Fruit fly (Drosophila melanogaster) whole organism, embryonic: Measurements from ENCODE around the gene CG43051.

Source experiments
- Abd-B ChIP-seq: fragments of 200-800 bp; sonication (Bioruptor generic); optimal IDR thresholded peaks from 2 replicates; lab custom pipeline; 2018; ENCODE audit warnings: missing biosample characterization, mild to moderate bottlenecking, missing genetic modification characterization, moderate library complexity
- Atf-2 ChIP-seq: fragments of 200-800 bp; sonication (Bioruptor generic); optimal IDR thresholded peaks from 2 replicates; lab custom pipeline; 2016; ENCODE audit warnings: missing biosample characterization, missing genetic modification characterization
- B-H1 ChIP-seq: fragments of 200-800 bp; sonication (Bioruptor generic); IDR thresholded peaks from 3 replicates; pipeline ENCODE4 v1.3.6; 2022; ENCODE audit warnings: missing biosample characterization, missing genetic modification characterization
- C15 ChIP-seq: fragments of 200-800 bp; sonication (Bioruptor generic); IDR thresholded peaks from 3 replicates; pipeline ENCODE4 v1.3.6; 2022; ENCODE audit warnings: missing biosample characterization, missing genetic modification characterization
- CG10209 ChIP-seq: fragments of 200-800 bp; sonication (Bioruptor generic); optimal IDR thresholded peaks from 3 replicates; lab custom pipeline; 2017; ENCODE audit warnings: missing biosample characterization, mild to moderate bottlenecking, missing genetic modification characterization, missing genetic modification reagents
- CG10366 ChIP-seq: fragments of 200-800 bp; sonication (Bioruptor generic); IDR thresholded peaks from 2 replicates; pipeline ENCODE4 v1.3.6; 2022; ENCODE audit warnings: missing biosample characterization, missing genetic modification characterization
- CG1233 ChIP-seq: fragments of 200-800 bp; sonication (Bioruptor generic); optimal IDR thresholded peaks from 4 replicates; lab custom pipeline; 2018; ENCODE audit warnings: missing biosample characterization, mild to moderate bottlenecking, missing genetic modification characterization
- CG13123 ChIP-seq: fragments of 200-800 bp; sonication (Bioruptor generic); optimal IDR thresholded peaks from 2 replicates; lab custom pipeline; 2016; ENCODE audit warnings: missing biosample characterization, missing genetic modification characterization
- CG13287 ChIP-seq: fragments of 200-800 bp; sonication (Bioruptor generic); IDR thresholded peaks from 2 replicates; pipeline ENCODE4 v1.3.6; 2022; ENCODE audit warnings: missing biosample characterization, missing genetic modification characterization; ENCODE audit not compliant: partially characterized antibody
- CG13894 ChIP-seq: fragments of 200-800 bp; sonication (Bioruptor generic); optimal IDR thresholded peaks from 3 replicates; lab custom pipeline; 2018; ENCODE audit warnings: missing biosample characterization, mild to moderate bottlenecking, missing genetic modification characterization, moderate library complexity
- CG14667 ChIP-seq: fragments of 200-800 bp; sonication (Bioruptor generic); IDR thresholded peaks from 2 replicates; pipeline ENCODE4 v1.3.6; 2022; ENCODE audit warnings: missing biosample characterization, missing genetic modification characterization
- CG14710 ChIP-seq: fragments of 200-800 bp; sonication (Bioruptor generic); optimal IDR thresholded peaks from 3 replicates; lab custom pipeline; 2019; ENCODE audit warnings: missing biosample characterization, mild to moderate bottlenecking, missing genetic modification characterization, moderate library complexity
- CG15073 ChIP-seq: fragments of 200-800 bp; sonication (Bioruptor generic); optimal IDR thresholded peaks from 2 replicates; lab custom pipeline; 2016; ENCODE audit warnings: missing biosample characterization, missing genetic modification characterization
- CG1529 ChIP-seq: fragments of 200-800 bp; sonication (Bioruptor generic); optimal IDR thresholded peaks from 3 replicates; lab custom pipeline; 2018; ENCODE audit warnings: missing biosample characterization, missing genetic modification characterization
- CG31441 ChIP-seq: fragments of 200-800 bp; sonication (Bioruptor generic); IDR thresholded peaks from 2 replicates; pipeline ENCODE4 v1.3.6; 2022; ENCODE audit warnings: missing biosample characterization, missing genetic modification characterization
- CG32767 ChIP-seq: fragments of 200-800 bp; sonication (Bioruptor generic); IDR thresholded peaks from 2 replicates; pipeline ENCODE4 v1.3.6; 2022; ENCODE audit warnings: missing biosample characterization, missing genetic modification characterization
- CG4282 ChIP-seq: fragments of 200-800 bp; sonication (Bioruptor generic); optimal IDR thresholded peaks from 2 replicates; lab custom pipeline; 2016; ENCODE audit warnings: missing biosample characterization, missing genetic modification characterization
- CG4820 ChIP-seq: fragments of 200-800 bp; sonication (Bioruptor generic); optimal IDR thresholded peaks from 3 replicates; lab custom pipeline; 2016; ENCODE audit warnings: missing biosample characterization, missing genetic modification characterization
- CG5245 ChIP-seq: fragments of 200-800 bp; sonication (Bioruptor generic); optimal IDR thresholded peaks from 3 replicates; lab custom pipeline; 2016; ENCODE audit warnings: missing biosample characterization, missing genetic modification characterization
- CG6854 ChIP-seq: fragments of 200-800 bp; sonication (Bioruptor generic); optimal IDR thresholded peaks from 3 replicates; lab custom pipeline; 2017; ENCODE audit warnings: missing biosample characterization, mild to moderate bottlenecking, missing genetic modification characterization
- CG8359 ChIP-seq: fragments of 200-800 bp; sonication (Bioruptor generic); optimal IDR thresholded peaks from 2 replicates; lab custom pipeline; 2017; ENCODE audit warnings: missing biosample characterization, mild to moderate bottlenecking, missing genetic modification characterization, borderline replicate concordance
- D19B ChIP-seq: fragments of 200-800 bp; sonication (Bioruptor generic); optimal IDR thresholded peaks from 2 replicates; lab custom pipeline; 2017; ENCODE audit warnings: missing biosample characterization, mild to moderate bottlenecking, missing genetic modification characterization
- Dek ChIP-seq: fragments of 200-800 bp; sonication (Bioruptor generic); optimal IDR thresholded peaks from 3 replicates; lab custom pipeline; 2019; ENCODE audit warnings: missing biosample characterization, mild to moderate bottlenecking, missing genetic modification characterization, moderate library complexity
- Dip3 ChIP-seq: fragments of 200-800 bp; sonication (Bioruptor generic); optimal IDR thresholded peaks from 3 replicates; lab custom pipeline; 2016; ENCODE audit warnings: missing biosample characterization, missing genetic modification characterization
- Doc3 ChIP-seq: fragments of 200-800 bp; sonication (Bioruptor generic); IDR thresholded peaks from 3 replicates; pipeline ENCODE4 v1.3.6; 2022; ENCODE audit warnings: missing biosample characterization, missing genetic modification characterization; ENCODE audit not compliant: partially characterized antibody
- E2f1 ChIP-seq: fragments of 200-800 bp; sonication (Bioruptor generic); IDR thresholded peaks from 2 replicates; pipeline ENCODE4 v1.3.6; 2022; ENCODE audit warnings: missing biosample characterization, missing genetic modification characterization
- MBD-R2 ChIP-seq: fragments of 200-800 bp; sonication (Bioruptor generic); IDR thresholded peaks from 2 replicates; pipeline ENCODE4 v1.3.6; 2022; ENCODE audit warnings: missing biosample characterization, missing genetic modification characterization
- Mrtf ChIP-seq: fragments of 200-800 bp; sonication (Bioruptor generic); IDR thresholded peaks from 3 replicates; pipeline ENCODE4 v1.3.6; 2022; ENCODE audit warnings: missing biosample characterization, missing genetic modification characterization
- Nf-YB ChIP-seq: fragments of 200-800 bp; sonication (Bioruptor generic); optimal IDR thresholded peaks from 3 replicates; lab custom pipeline; 2019; ENCODE audit warnings: missing biosample characterization, mild to moderate bottlenecking, missing genetic modification characterization, moderate library complexity
- Sox102F ChIP-seq: fragments of 200-800 bp; sonication (Bioruptor generic); optimal IDR thresholded peaks from 2 replicates; lab custom pipeline; 2018; ENCODE audit warnings: missing biosample characterization, mild to moderate bottlenecking, missing genetic modification characterization, moderate library complexity
- Spps ChIP-seq: fragments of 200-800 bp; sonication (Bioruptor generic); optimal IDR thresholded peaks from 2 replicates; lab custom pipeline; 2018; ENCODE audit warnings: missing biosample characterization, mild to moderate bottlenecking, missing genetic modification characterization
- Sry-δ ChIP-seq: fragments of 200-800 bp; sonication (Bioruptor generic); optimal IDR thresholded peaks from 2 replicates; lab custom pipeline; 2016; ENCODE audit warnings: missing biosample characterization, missing genetic modification characterization
- Xbp1 ChIP-seq: fragments of 200-800 bp; sonication (Bioruptor generic); optimal IDR thresholded peaks from 3 replicates; lab custom pipeline; 2016; ENCODE audit warnings: missing biosample characterization, mild to moderate bottlenecking, missing genetic modification characterization
- Xrp1 ChIP-seq: fragments of 200-800 bp; sonication (Bioruptor generic); IDR thresholded peaks from 2 replicates; pipeline ENCODE4 v1.3.6; 2022; ENCODE audit warnings: missing biosample characterization, missing genetic modification characterization
- ab ChIP-seq: fragments of 200-800 bp; sonication (Bioruptor generic); optimal IDR thresholded peaks from 2 replicates; lab custom pipeline; 2016; ENCODE audit warnings: missing biosample characterization, missing genetic modification characterization
- al ChIP-seq: fragments of 200-800 bp; sonication (Bioruptor generic); IDR thresholded peaks from 2 replicates; pipeline ENCODE4 v1.3.6; 2022; ENCODE audit warnings: missing biosample characterization, missing genetic modification characterization
- cato ChIP-seq: fragments of 200-800 bp; sonication (Bioruptor generic); optimal IDR thresholded peaks from 2 replicates; lab custom pipeline; 2016; ENCODE audit warnings: missing biosample characterization, missing genetic modification characterization, borderline replicate concordance
- dimm ChIP-seq: fragments of 200-800 bp; sonication (Bioruptor generic); IDR thresholded peaks from 2 replicates; pipeline ENCODE4 v1.3.6; 2022; ENCODE audit warnings: missing biosample characterization, missing genetic modification characterization
- dysf ChIP-seq: fragments of 200-800 bp; sonication (Bioruptor generic); IDR thresholded peaks from 3 replicates; pipeline ENCODE4 v1.3.6; 2022; ENCODE audit warnings: missing biosample characterization, missing genetic modification characterization
- fru ChIP-seq: fragments of >200 bp; optimal IDR thresholded peaks from 2 replicates; lab custom pipeline; 2017
- gsb-n ChIP-seq: fragments of 200-800 bp; sonication (Bioruptor generic); optimal IDR thresholded peaks from 3 replicates; lab custom pipeline; 2018; ENCODE audit warnings: missing biosample characterization, mild to moderate bottlenecking, missing genetic modification characterization
- jigr1 ChIP-seq: fragments of 200-800 bp; sonication (Bioruptor generic); IDR thresholded peaks from 3 replicates; pipeline ENCODE4 v1.3.6; 2022; ENCODE audit warnings: missing biosample characterization, missing genetic modification characterization
- kni ChIP-seq: fragments of 200-800 bp; sonication (Bioruptor generic); optimal IDR thresholded peaks from 3 replicates; lab custom pipeline; 2017; ENCODE audit warnings: mild to moderate bottlenecking, missing biosample characterization, missing genetic modification reagents, missing genetic modification characterization
- lilli ChIP-seq: fragments of 200-800 bp; sonication (Bioruptor generic); optimal IDR thresholded peaks from 3 replicates; lab custom pipeline; 2016; ENCODE audit warnings: missing biosample characterization, missing genetic modification characterization
- mam ChIP-seq: fragments of 200-800 bp; sonication (Bioruptor generic); optimal IDR thresholded peaks from 3 replicates; lab custom pipeline; 2016; ENCODE audit warnings: missing biosample characterization, missing genetic modification characterization
- schlank ChIP-seq: fragments of 200-800 bp; sonication (Bioruptor generic); optimal IDR thresholded peaks from 2 replicates; lab custom pipeline; 2018; ENCODE audit warnings: missing biosample characterization, mild to moderate bottlenecking, missing genetic modification characterization
- scrt ChIP-seq: fragments of 200-800 bp; sonication (Bioruptor generic); optimal IDR thresholded peaks from 2 replicates; lab custom pipeline; 2018; ENCODE audit warnings: missing biosample characterization, mild to moderate bottlenecking, missing genetic modification characterization, moderate library complexity
- slou ChIP-seq: fragments of 200-800 bp; sonication (Bioruptor generic); optimal IDR thresholded peaks from 3 replicates; lab custom pipeline; 2016; ENCODE audit warnings: missing biosample characterization, missing genetic modification characterization
- stc ChIP-seq: fragments of 200-800 bp; sonication (Bioruptor generic); IDR thresholded peaks from 2 replicates; pipeline ENCODE4 v1.3.6; 2022; ENCODE audit warnings: missing biosample characterization, missing genetic modification characterization
- tio ChIP-seq: fragments of 200-800 bp; sonication (Bioruptor generic); optimal IDR thresholded peaks from 2 replicates; lab custom pipeline; 2017; ENCODE audit warnings: missing biosample characterization, missing genetic modification characterization, inconsistent platforms
- usp ChIP-seq: fragments of >200 bp; optimal IDR thresholded peaks from 2 replicates; lab custom pipeline; 2017; ENCODE audit warnings: missing biosample characterization, missing genetic modification characterization
- wor ChIP-seq: fragments of 200-800 bp; sonication (Bioruptor generic); IDR thresholded peaks from 2 replicates; pipeline ENCODE4 v1.3.6; 2022; ENCODE audit warnings: missing biosample characterization, missing genetic modification characterization

CG43051 gene

dm6 chr2L:12507338-12508053 is at the start of gene CG43051:
TSS of gene CG43051 (plus strand) at chr2L:12507939.
- TF ChIP-seq Dek (tag; lab: Kevin White, UChicago) (peak; percentile 6), CG10366 (GFP tag; lab: Robert Waterston, UW) (no peak), Xrp1 (no peak), cato (no peak), CG31441 (GFP tag; lab: Robert Waterston, UW) (no peak), CG13894 (tag; lab: Kevin White, UChicago) (peak; percentile 45), CG13123 (GFP tag; lab: Kevin White, UChicago) (no peak), C15 (no peak), lilli (GFP tag; lab: Kevin White, UChicago) (peak; percentile 8), tio (no peak), kni (GFP tag; lab: Kevin White, UChicago) (no peak), fru (lab: Kevin White, UChicago) (no peak), gsb-n (tag; lab: Kevin White, UChicago) (no peak), ab (no peak), slou (no peak), Sry-δ (GFP tag; lab: Kevin White, UChicago) (no peak), dysf (no peak), CG14710 (tag; lab: Kevin White, UChicago) (no peak), CG10209 (GFP tag; lab: Kevin White, UChicago) (no peak), CG6854 (GFP tag; lab: Kevin White, UChicago) (peak; percentile 23), Xbp1 (GFP tag; lab: Kevin White, UChicago) (no peak), usp (GFP tag; lab: Kevin White, UChicago) (no peak), CG1233 (GFP tag; lab: Kevin White, UChicago) (no peak), CG32767 (GFP tag; lab: Robert Waterston, UW) (peak; percentile 50; the same call in 1 of the 2 replicates), CG5245 (GFP tag; lab: Kevin White, UChicago) (no peak), mam (no peak), Sox102F (no peak), CG14667 (GFP tag; lab: Robert Waterston, UW) (no peak), stc (peak; percentile 59; the same call in 1 of the 2 replicates), CG4820 (GFP tag; lab: Kevin White, UChicago) (no peak), Atf-2 (GFP tag; lab: Kevin White, UChicago) (no peak), al (no peak), CG8359 (GFP tag; lab: Kevin White, UChicago) (no peak), scrt (GFP tag; lab: Kevin White, UChicago) (no peak), E2f1 (no peak), B-H1 (GFP tag; lab: Robert Waterston, UW) (no peak), CG15073 (GFP tag; lab: Kevin White, UChicago) (no peak), Doc3 (GFP tag; lab: Robert Waterston, UW) (no peak), Mrtf (GFP tag; lab: Robert Waterston, UW) (no peak), jigr1 (GFP tag; lab: Robert Waterston, UW) (no peak), dimm (GFP tag; lab: Robert Waterston, UW) (no peak), D19B (peak; percentile 24), Nf-YB (GFP tag; lab: Kevin White, UChicago) (no peak), schlank (no peak), MBD-R2 (no peak), CG1529 (GFP tag; lab: Kevin White, UChicago) (no peak), Spps (tag; lab: Kevin White, UChicago) (no peak), CG13287 (GFP tag; lab: Robert Waterston, UW) (peak; percentile 58), wor (GFP tag; lab: Robert Waterston, UW) (no peak), Dip3 (GFP tag; lab: Kevin White, UChicago) (no peak), Abd-B (no peak), CG4282 (GFP tag; lab: Kevin White, UChicago) (no peak)
